Fruit fly (Drosophila melanogaster) whole organism, prepupa: Measurements from ENCODE around the gene Gr98b.

Experiments used
- Blimp-1 ChIP-seq: fragments of 200-800 bp; sonication (Bioruptor generic); optimal IDR thresholded peaks from 3 replicates; lab custom pipeline; 2017; ENCODE audit warnings: missing biosample characterization, missing genetic modification characterization, mild to moderate bottlenecking, moderate library complexity, missing genetic modification reagents
- CG11294 ChIP-seq: fragments of 200-800 bp; sonication (Bioruptor generic); IDR thresholded peaks from 2 replicates; pipeline ENCODE4 v1.3.6; 2022; ENCODE audit warnings: missing biosample characterization, missing genetic modification characterization
- CG11902 ChIP-seq: fragments of 200-800 bp; sonication (Bioruptor generic); optimal IDR thresholded peaks from 3 replicates; lab custom pipeline; 2016; ENCODE audit warnings: missing biosample characterization, missing genetic modification characterization
- CG15336 ChIP-seq: fragments of 200-800 bp; sonication (Bioruptor generic); IDR thresholded peaks from 2 replicates; pipeline ENCODE4 v1.3.6; 2022; ENCODE audit warnings: missing biosample characterization, missing genetic modification characterization
- CG3032 ChIP-seq: fragments of 200-800 bp; optimal IDR thresholded peaks from 2 replicates; lab custom pipeline; 2019; ENCODE audit warnings: missing biosample characterization, mild to moderate bottlenecking, missing genetic modification characterization, moderate library complexity
- CG31627 ChIP-seq: fragments of 200-800 bp; sonication (Bioruptor generic); optimal IDR thresholded peaks from 3 replicates; lab custom pipeline; 2016; ENCODE audit warnings: missing biosample characterization, missing genetic modification characterization
- CG32006 ChIP-seq: fragments of 200-800 bp; sonication (Bioruptor generic); optimal IDR thresholded peaks from 3 replicates; lab custom pipeline; 2017; ENCODE audit warnings: missing biosample characterization, mild to moderate bottlenecking, missing genetic modification characterization
- CG34406 ChIP-seq: fragments of 200-800 bp; sonication (Bioruptor generic); optimal IDR thresholded peaks from 3 replicates; lab custom pipeline; 2016; ENCODE audit warnings: missing biosample characterization, missing genetic modification characterization
- CG3919 ChIP-seq: fragments of 200-800 bp; sonication (Bioruptor generic); optimal IDR thresholded peaks from 3 replicates; lab custom pipeline; 2016; ENCODE audit warnings: missing biosample characterization, missing genetic modification characterization
- CG4318 ChIP-seq: fragments of 200-800 bp; sonication (Bioruptor generic); optimal IDR thresholded peaks from 3 replicates; lab custom pipeline; 2017; ENCODE audit warnings: missing biosample characterization, mild to moderate bottlenecking, missing genetic modification characterization
- CG6276 ChIP-seq: fragments of 200-800 bp; sonication (Bioruptor generic); optimal IDR thresholded peaks from 2 replicates; lab custom pipeline; 2017; ENCODE audit warnings: missing biosample characterization, mild to moderate bottlenecking, missing genetic modification characterization
- CG6792 ChIP-seq: fragments of 200-800 bp; sonication (Bioruptor generic); optimal IDR thresholded peaks from 3 replicates; lab custom pipeline; 2016; ENCODE audit warnings: missing biosample characterization, missing genetic modification characterization
- CG6808 ChIP-seq: fragments of 200-800 bp; sonication (Bioruptor generic); optimal IDR thresholded peaks from 3 replicates; lab custom pipeline; 2017; ENCODE audit warnings: missing biosample characterization, missing genetic modification characterization, mild to moderate bottlenecking, moderate library complexity, missing genetic modification reagents
- CG6854 ChIP-seq: fragments of 200-800 bp; sonication (Bioruptor generic); optimal IDR thresholded peaks from 2 replicates; lab custom pipeline; 2017; ENCODE audit warnings: missing biosample characterization, mild to moderate bottlenecking, missing genetic modification characterization
- CG8319 ChIP-seq: fragments of 200-800 bp; sonication (Bioruptor generic); optimal IDR thresholded peaks from 3 replicates; lab custom pipeline; 2016; ENCODE audit warnings: missing biosample characterization, missing genetic modification characterization
- CG9139 ChIP-seq: fragments of 200-800 bp; sonication (Bioruptor generic); optimal IDR thresholded peaks from 3 replicates; lab custom pipeline; 2017; ENCODE audit warnings: missing biosample characterization, mild to moderate bottlenecking, missing genetic modification characterization
- Ets21C ChIP-seq: fragments of 200-800 bp; sonication (Bioruptor generic); optimal IDR thresholded peaks from 3 replicates; lab custom pipeline; 2016; ENCODE audit warnings: missing biosample characterization, missing genetic modification characterization
- Hr38 ChIP-seq: sonication (Bioruptor generic); optimal IDR thresholded peaks from 2 replicates; lab custom pipeline; 2016; ENCODE audit warnings: missing biosample characterization, missing genetic modification characterization
- Hr4 ChIP-seq: fragments of 200-800 bp; sonication (Bioruptor generic); optimal IDR thresholded peaks from 3 replicates; lab custom pipeline; 2016; ENCODE audit warnings: missing biosample characterization, missing genetic modification characterization
- Lpt ChIP-seq: fragments of 200-800 bp; sonication (Bioruptor generic); optimal IDR thresholded peaks from 3 replicates; lab custom pipeline; 2016; ENCODE audit warnings: missing biosample characterization, missing genetic modification characterization
- OdsH ChIP-seq: fragments of 200-800 bp; sonication (Bioruptor generic); optimal IDR thresholded peaks from 3 replicates; lab custom pipeline; 2016; ENCODE audit warnings: missing biosample characterization, missing genetic modification characterization
- Sox15 ChIP-seq: fragments of 200-800 bp; sonication (Bioruptor generic); optimal IDR thresholded peaks from 3 replicates; lab custom pipeline; 2016; ENCODE audit warnings: missing biosample characterization, missing genetic modification characterization
- acj6 ChIP-seq: fragments of 200-800 bp; sonication (Bioruptor generic); optimal IDR thresholded peaks from 3 replicates; lab custom pipeline; 2016; ENCODE audit warnings: missing biosample characterization, missing genetic modification characterization
- cyc ChIP-seq: fragments of 200-800 bp; sonication (Bioruptor generic); optimal IDR thresholded peaks from 3 replicates; lab custom pipeline; 2016; ENCODE audit warnings: missing biosample characterization, missing genetic modification characterization
- dac ChIP-seq: fragments of 200-800 bp; sonication (Bioruptor generic); optimal IDR thresholded peaks from 2 replicates; lab custom pipeline; 2017; ENCODE audit warnings: missing biosample characterization, mild to moderate bottlenecking, missing genetic modification characterization
- dsx ChIP-seq: fragments of 200-800 bp; optimal IDR thresholded peaks from 3 replicates; lab custom pipeline; 2019; ENCODE audit warnings: missing biosample characterization, mild to moderate bottlenecking, missing genetic modification characterization, moderate library complexity; ENCODE audit not compliant: poor library complexity, severe bottlenecking
- fd59A ChIP-seq: fragments of 200-800 bp; sonication (Bioruptor generic); optimal IDR thresholded peaks from 2 replicates; lab custom pipeline; 2017; ENCODE audit warnings: missing biosample characterization, mild to moderate bottlenecking, missing genetic modification characterization, missing genetic modification reagents
- fd85E ChIP-seq: fragments of 200-800 bp; sonication (Bioruptor generic); optimal IDR thresholded peaks from 3 replicates; lab custom pipeline; 2016; ENCODE audit warnings: missing biosample characterization, missing genetic modification characterization
- fkh ChIP-seq: fragments of 200-800 bp; sonication (Bioruptor generic); optimal IDR thresholded peaks from 3 replicates; lab custom pipeline; 2017; ENCODE audit warnings: missing biosample characterization, mild to moderate bottlenecking, missing genetic modification characterization, moderate library complexity
- net ChIP-seq: fragments of 200-800 bp; sonication (Bioruptor generic); optimal IDR thresholded peaks from 3 replicates; lab custom pipeline; 2016; ENCODE audit warnings: missing biosample characterization, missing genetic modification characterization
- pdm3 ChIP-seq: fragments of 200-800 bp; sonication (Bioruptor generic); optimal IDR thresholded peaks from 3 replicates; lab custom pipeline; 2016; ENCODE audit warnings: missing biosample characterization, missing genetic modification characterization
- spab ChIP-seq: fragments of 200-800 bp; sonication (Bioruptor generic); optimal IDR thresholded peaks from 2 replicates; lab custom pipeline; 2017; ENCODE audit warnings: missing biosample characterization, mild to moderate bottlenecking, missing genetic modification characterization, missing genetic modification reagents
- svp ChIP-seq: fragments of 200-800 bp; sonication (Bioruptor generic); peaks from one replicate; lab custom pipeline; 2016; ENCODE audit warnings: missing biosample characterization, missing genetic modification characterization

Gr98b gene

dm6 chr3R:27519879-27520278, 22.4 kb upstream of the Gr98b start:
- TF ChIP-seq fd59A (no peak), svp (GFP tag; lab: Kevin White, UChicago) (peak; percentile 58)

dm6 chr3R:27520415-27520916, 21.8 kb upstream of the Gr98b start, which contains the start of gene CG12885:
CG12885 (plus strand) TSS chr3R:27520866.
- TF ChIP-seq CG3919 (GFP tag; lab: Kevin White, UChicago) (no peak), OdsH (GFP tag; lab: Kevin White, UChicago) (no peak), CG15336 (GFP tag; lab: Robert Waterston, UW) (no peak), dsx (GFP tag; lab: Kevin White, UChicago) (no peak), CG6808 (GFP tag; lab: Kevin White, UChicago) (no peak), CG8319 (GFP tag; lab: Kevin White, UChicago) (no peak), Hr4 (GFP tag; lab: Kevin White, UChicago) (no peak), Hr38 (GFP tag; lab: Kevin White, UChicago) (no peak), CG31627 (GFP tag; lab: Kevin White, UChicago) (no peak), dac (no peak), Ets21C (no peak), CG4318 (GFP tag; lab: Kevin White, UChicago) (no peak), CG6854 (GFP tag; lab: Kevin White, UChicago) (no peak)
- TF ChIP-seq, all 60 proteins: peak for 0

- TF ChIP-seq dac (no peak), svp (GFP tag; lab: Kevin White, UChicago) (no peak), net (GFP tag; lab: Kevin White, UChicago) (no peak), CG11902 (GFP tag; lab: Kevin White, UChicago) (no peak), fd85E (GFP tag; lab: Kevin White, UChicago) (no peak), CG6276 (GFP tag; lab: Kevin White, UChicago) (no peak), Sox15 (GFP tag; lab: Kevin White, UChicago) (no peak), Blimp-1 (GFP tag; lab: Kevin White, UChicago) (no peak), spab (GFP tag; lab: Kevin White, UChicago) (no peak), Ets21C (no peak), pdm3 (GFP tag; lab: Kevin White, UChicago) (no peak), CG11294 (GFP tag; lab: Robert Waterston, UW) (no peak), CG4318 (GFP tag; lab: Kevin White, UChicago) (no peak), CG31627 (GFP tag; lab: Kevin White, UChicago) (no peak), acj6 (GFP tag; lab: Kevin White, UChicago) (no peak), CG6792 (GFP tag; lab: Kevin White, UChicago) (no peak), CG9139 (no peak), fkh (GFP tag; lab: Kevin White, UChicago) (no peak)
These were observed 9.1 kb upstream of the Gr98b start for dm6 chr3R:27533225-27533624.

dm6 chr3R:27544143-27544542, 1.8 kb downstream of the Gr98b start, which contains the start of gene Gr98c:
Gr98c (plus strand) TSS chr3R:27544443.
- TF ChIP-seq Lpt = no peak
- no peak for TF ChIP-seq svp (GFP tag; lab: Kevin White, UChicago)
- TF ChIP-seq CG32006 (GFP tag; lab: Kevin White, UChicago) = no peak
- no peak for TF ChIP-seq cyc (GFP tag; lab: Kevin White, UChicago)
- no peak for TF ChIP-seq CG34406
- TF ChIP-seq net (GFP tag; lab: Kevin White, UChicago) = no peak
- TF ChIP-seq fkh (GFP tag; lab: Kevin White, UChicago) = no peak
- no peak for TF ChIP-seq OdsH (GFP tag; lab: Kevin White, UChicago)
- no peak for TF ChIP-seq CG3032
- TF ChIP-seq Sox15 (GFP tag; lab: Kevin White, UChicago) = no peak
- TF ChIP-seq spab (GFP tag; lab: Kevin White, UChicago) = no peak
- no peak for TF ChIP-seq CG6854 (GFP tag; lab: Kevin White, UChicago)
- TF ChIP-seq fd59A = no peak
- TF ChIP-seq, all 60 proteins: peak for 0
